Worm (Caenorhabditis elegans) whole organism, young adult: Measurements from ENCODE around the gene Y50E8A.22.

Experiments
- lir-1 ChIP-seq: fragments of 200-800 bp; sonication (Bioruptor generic); conservative IDR thresholded peaks from 2 replicates; pipeline ENCODE4 v1.3.6; 2022; ENCODE audit warnings: missing genetic modification reagents, missing genetic modification characterization, missing compliant biosample characterization
- madf-8 ChIP-seq: fragments of 200-800 bp; sonication (Bioruptor generic); conservative IDR thresholded peaks from 2 replicates; pipeline ENCODE4 v1.3.6; 2022; ENCODE audit warnings: missing genetic modification reagents, missing genetic modification characterization, missing compliant biosample characterization
- snpc-1.3 ChIP-seq: sonication (generic microtip); optimal IDR thresholded peaks from 2 replicates; lab custom pipeline; 2017; ENCODE audit warnings: missing genetic modification characterization, mild to moderate bottlenecking, missing compliant biosample characterization, antibody characterized with exemption, moderate library complexity, missing genotype, missing genetic modification reagents; ENCODE audit not compliant: insufficient read depth
- snpc-4 ChIP-seq, 5 experiments: fragments of 150-350 bp in 1 of 5; sonication (generic microtip) in 4 of 5; optimal IDR thresholded peaks; 2 replicates each; lab custom pipeline; 2014 to 2018; ENCODE audit warnings: missing genetic modification characterization in 5 of 5, missing biosample characterization in 3 of 5, antibody characterized with exemption in 2 of 5, mild to moderate bottlenecking in 2 of 5, missing compliant biosample characterization in 2 of 5, missing genotype in 2 of 5, moderate library complexity in 2 of 5, missing genetic modification reagents in 1 of 5
- ztf-25 ChIP-seq: fragments of 200-800 bp; sonication (Bioruptor generic); IDR thresholded peaks from 2 replicates; pipeline ENCODE4 v1.3.6; 2022; ENCODE audit warnings: missing genetic modification reagents, missing genetic modification characterization, missing compliant biosample characterization

Y50E8A.22 gene

DNA sequence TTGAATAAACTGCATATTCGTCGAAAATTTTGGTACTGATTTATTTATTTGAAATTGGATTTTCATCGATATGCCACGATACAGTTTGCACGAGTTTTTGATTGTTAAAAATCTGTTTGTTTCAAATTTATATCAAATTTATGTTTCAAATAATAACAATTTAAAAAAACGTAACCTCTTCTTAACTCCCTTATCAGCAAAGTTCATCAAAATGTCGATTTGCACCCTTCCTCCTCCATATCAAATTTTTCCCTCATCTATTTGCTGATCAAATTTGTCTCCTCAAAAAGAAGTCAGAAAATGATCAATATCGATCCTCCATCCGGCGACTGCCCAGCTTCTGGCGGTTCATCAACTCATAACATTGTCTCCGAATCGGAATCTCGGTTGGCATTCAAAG lies 37.8 kb downstream of the Y50E8A.22 start, which contains the start of gene ssp-33:
Gene ssp-33 (plus strand): TSS at position 301 of the 400 bp plus-strand sequence.
- TF ChIP-seq madf-8 (GFP tag; lab: Robert Waterston, UW) = no peak

DNA sequence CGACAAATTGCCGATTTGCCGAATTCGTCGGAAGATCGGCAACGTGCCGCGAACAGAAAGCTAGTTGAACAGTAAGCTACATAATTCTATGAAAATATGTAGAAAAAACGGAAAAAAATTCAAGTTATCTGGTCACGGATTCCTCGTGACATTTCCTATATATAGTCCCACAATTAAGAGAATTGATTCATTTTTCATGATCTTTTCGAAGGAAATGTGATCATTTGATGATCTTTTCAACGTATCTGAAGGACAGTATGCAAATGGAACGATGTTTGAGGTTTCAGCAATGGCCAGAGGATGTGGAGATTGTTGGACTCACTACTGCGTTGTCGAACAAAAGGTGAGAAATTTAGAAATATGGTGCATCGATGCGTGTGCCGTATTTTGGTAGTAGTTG lies 40.9 kb downstream of the Y50E8A.22 start, which contains the start of gene R08A2.9:
Gene R08A2.9 (plus strand): TSS at position 301 of the 400 bp plus-strand sequence.
- TF ChIP-seq snpc-1.3 = no peak
- no peak for TF ChIP-seq ztf-25 (GFP tag; lab: Robert Waterston, UW)
- TF ChIP-seq lir-1 (GFP tag; lab: Robert Waterston, UW) = no peak
- no peak for TF ChIP-seq snpc-4 (GFP tag; optimal IDR thresholded peaks at IDR 0.05; lab: Kevin White, UChicago)
- TF ChIP-seq snpc-4 (tag; optimal IDR thresholded peaks at IDR 0.05; lab: Kevin White, UChicago) = no peak
